Worm (Caenorhabditis elegans): ENCODE measurements around the gene K11H12.10.

DNA sequence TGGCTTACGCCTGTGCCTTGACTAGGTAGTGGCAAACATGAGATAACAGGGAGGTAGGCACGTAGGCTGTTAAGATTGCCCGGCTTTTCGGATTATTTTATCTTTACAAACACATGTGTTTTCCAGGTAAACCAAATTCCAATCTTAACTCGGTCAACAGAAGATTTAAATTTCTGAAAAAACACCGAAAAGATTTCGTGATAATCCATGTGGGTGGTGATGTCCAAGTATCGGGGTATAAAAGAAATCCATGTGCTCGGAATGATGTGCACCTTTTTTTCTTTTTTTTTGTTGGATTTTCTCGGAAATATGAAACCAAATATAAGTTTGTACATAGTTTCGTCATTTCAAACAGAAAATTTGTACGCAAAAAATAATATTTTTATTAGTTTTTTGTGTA is 32.4 kb upstream of the K11H12.10 start:
- TF ChIP-seq egl-5 (tag; optimal IDR thresholded peaks at IDR 0.05) (no peak), elt-3 (tag; optimal IDR thresholded peaks at IDR 0.05) (no peak), elt-2 (tag; optimal IDR thresholded peaks at IDR 0.05) (no peak), ceh-16 (tag; optimal IDR thresholded peaks at IDR 0.05) (no peak), ceh-9 (tag; optimal IDR thresholded peaks at IDR 0.05) (no peak), unc-62 (GFP tag; optimal IDR thresholded peaks at IDR 0.05) (no peak), ceh-82 (tag; optimal IDR thresholded peaks at IDR 0.05) (no peak), nhr-12 (tag; optimal IDR thresholded peaks at IDR 0.05) (no peak), nhr-76 (tag; optimal IDR thresholded peaks at IDR 0.05) (no peak), lin-39 (tag; optimal IDR thresholded peaks at IDR 0.05) (no peak), nhr-237 (tag; optimal IDR thresholded peaks at IDR 0.05) (no peak), nhr-25 (tag; optimal IDR thresholded peaks at IDR 0.05) (no peak), ama-1 (optimal IDR thresholded peaks at IDR 0.05) (no peak)
